2 worm cellular contexts compared by ENCODE assay signal in the genomic region with DNA sequence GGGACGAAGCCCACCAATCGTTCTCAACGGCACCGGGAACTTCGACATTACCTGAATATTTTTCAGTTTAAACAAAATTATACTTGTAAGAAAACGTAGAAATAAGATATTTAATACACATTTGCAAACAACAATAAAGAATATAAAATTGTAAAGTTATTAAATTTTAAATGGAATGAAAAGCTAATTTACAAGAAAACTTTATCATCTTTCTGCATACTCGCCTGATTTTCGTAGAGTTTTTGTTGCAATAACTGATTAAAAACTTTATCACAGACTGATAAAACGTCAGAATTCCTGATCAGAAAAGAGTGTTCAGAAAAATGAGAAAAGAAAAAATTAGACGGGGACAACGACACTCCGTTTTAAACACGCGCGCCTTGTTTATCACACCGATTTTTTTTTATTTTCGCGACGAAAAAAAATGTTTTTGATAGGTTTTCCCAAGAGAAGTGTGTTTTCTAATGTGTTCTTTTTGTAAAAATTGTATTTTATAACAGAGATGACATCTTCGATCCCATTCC.
A peak's percentile ranks its signal among the peaks of the same experiment; 100 is the strongest.
TF ChIP-seq lines count a peak whose summit lies in the region.

A gene (minus strand): TSS at position 51 of the 524 bp plus-strand sequence.
A gene (plus strand): TSS at position 412 of the 524 bp plus-strand sequence.

TF ChIP-seq in whole organism, L1 larva, 84 proteins besides CTCF, POLR2A, EP300 and RAD21 (continued from another document):
- TF ChIP-seq tbx-2 (tag; optimal IDR thresholded peaks at IDR 0.05; lab: Kevin White, UChicago) (no peak), fkh-4 (tag; optimal IDR thresholded peaks at IDR 0.05; lab: Kevin White, UChicago; ENCODE audit: borderline replicate concordance) (no peak), alr-1 (tag; optimal IDR thresholded peaks at IDR 0.05; lab: Kevin White, UChicago; ENCODE audit: borderline replicate concordance) (no peak), egl-13 (tag; optimal IDR thresholded peaks at IDR 0.05; lab: Kevin White, UChicago) (no peak), isw-1 (GFP tag; IDR thresholded peaks at IDR 0.05; lab: Robert Waterston, UW) (no peak), nhr-85 (tag; lab: Kevin White, UChicago) (no peak), xbp-1 (tag; optimal IDR thresholded peaks at IDR 0.05; lab: Kevin White, UChicago) (no peak), C04F5.9 (tag; optimal IDR thresholded peaks at IDR 0.05; lab: Kevin White, UChicago) (no peak), jun-1 (tag; optimal IDR thresholded peaks at IDR 0.05; lab: Kevin White, UChicago) (no peak), blmp-1 (tag; optimal IDR thresholded peaks at IDR 0.05; lab: Kevin White, UChicago) (no peak), nhr-90 (tag; optimal IDR thresholded peaks at IDR 0.05; lab: Kevin White, UChicago; ENCODE audit: poor library complexity) (no peak), nhr-71 (tag; optimal IDR thresholded peaks at IDR 0.05; lab: Kevin White, UChicago) (peak; percentile 29), sox-4 (tag; optimal IDR thresholded peaks at IDR 0.05; lab: Kevin White, UChicago) (no peak), unc-30 (tag; optimal IDR thresholded peaks at IDR 0.05; lab: Kevin White, UChicago) (no peak), nhr-77 (tag; optimal IDR thresholded peaks at IDR 0.05; lab: Kevin White, UChicago) (no peak), vab-15 (tag; optimal IDR thresholded peaks at IDR 0.05; lab: Kevin White, UChicago) (no peak), mef-2 (tag; optimal IDR thresholded peaks at IDR 0.05; lab: Kevin White, UChicago) (no peak), pqm-1 (tag; optimal IDR thresholded peaks at IDR 0.05; lab: Kevin White, UChicago) (peak; percentile 13), snpc-4 (tag; optimal IDR thresholded peaks at IDR 0.05; lab: Kevin White, UChicago) (no peak), fkh-8 (tag; optimal IDR thresholded peaks at IDR 0.05; lab: Kevin White, UChicago) (no peak), swsn-7 (tag; optimal IDR thresholded peaks at IDR 0.05; lab: Kevin White, UChicago) (no peak), mdl-1 (tag; optimal IDR thresholded peaks at IDR 0.05; lab: Kevin White, UChicago) (no peak), nhr-19 (GFP tag; conservative IDR thresholded peaks at IDR 0.05; lab: Robert Waterston, UW) (no peak), ceh-8 (GFP tag; optimal IDR thresholded peaks at IDR 0.05; lab: Kevin White, UChicago) (no peak), Y116A8C.19 (tag; optimal IDR thresholded peaks at IDR 0.05; lab: Kevin White, UChicago; ENCODE audit: borderline replicate concordance) (no peak), ces-1 (GFP tag; optimal IDR thresholded peaks at IDR 0.05; lab: Kevin White, UChicago) (no peak), pag-3 (tag; optimal IDR thresholded peaks at IDR 0.05; lab: Kevin White, UChicago; ENCODE audit: borderline replicate concordance, insufficient read depth) (no peak), F16B12.6 (tag; optimal IDR thresholded peaks at IDR 0.05; lab: Kevin White, UChicago) (no peak), nhr-20 (tag; optimal IDR thresholded peaks at IDR 0.05; lab: Kevin White, UChicago) (no peak), nhr-76 (tag; optimal IDR thresholded peaks at IDR 0.05; lab: Kevin White, UChicago) (no peak), elt-3 (tag; optimal IDR thresholded peaks at IDR 0.05; lab: Kevin White, UChicago) (peak in 1 of 6 experiments; percentile 9), ama-1 (optimal IDR thresholded peaks at IDR 0.05; lab: Kevin White, UChicago) (peak; percentile 31), efl-3 (GFP tag; optimal IDR thresholded peaks at IDR 0.05; lab: Kevin White, UChicago) (no peak), hpl-2 (GFP tag; optimal IDR thresholded peaks at IDR 0.05; lab: Kevin White, UChicago) (no peak), dpl-1 (GFP tag; optimal IDR thresholded peaks at IDR 0.05; lab: Kevin White, UChicago) (peak in 2 of 3 experiments; percentile 4 to 32), fkh-10 (GFP tag; optimal IDR thresholded peaks at IDR 0.05; lab: Kevin White, UChicago) (no peak), unc-86 (tag; optimal IDR thresholded peaks at IDR 0.05; lab: Kevin White, UChicago) (no peak), ztf-11 (tag; optimal IDR thresholded peaks at IDR 0.05; lab: Kevin White, UChicago) (no peak), snu-23 (GFP tag; optimal IDR thresholded peaks at IDR 0.05; lab: Kevin White, UChicago) (peak; percentile 18), rnt-1 (tag; optimal IDR thresholded peaks at IDR 0.05; lab: Kevin White, UChicago) (no peak), lin-35 (GFP tag; optimal IDR thresholded peaks at IDR 0.05; lab: Kevin White, UChicago) (peak in 1 of 2 experiments; percentile 29), lin-15B (tag; optimal IDR thresholded peaks at IDR 0.05; lab: Kevin White, UChicago) (no peak), lsy-2 (tag; optimal IDR thresholded peaks at IDR 0.05; lab: Kevin White, UChicago) (peak in 1 of 2 experiments; percentile 27), skn-1 (tag; optimal IDR thresholded peaks at IDR 0.05; lab: Kevin White, UChicago) (no peak), pax-3 (tag; optimal IDR thresholded peaks at IDR 0.05; lab: Kevin White, UChicago) (no peak), ceh-88 (GFP tag; IDR thresholded peaks at IDR 0.05; lab: Robert Waterston, UW) (no peak)

TF ChIP-seq in whole organism, L4 larva, 104 proteins besides CTCF, POLR2A, EP300 and RAD21 (continued from another document):
- TF ChIP-seq ceh-82 (tag; optimal IDR thresholded peaks at IDR 0.05; lab: Kevin White, UChicago) (no peak), dve-1 (tag; optimal IDR thresholded peaks at IDR 0.05; lab: Kevin White, UChicago; ENCODE audit: insufficient read depth) (peak; percentile 24), T20F7.1 (GFP tag; optimal IDR thresholded peaks at IDR 0.05; lab: Kevin White, UChicago) (peak; percentile 95), nhr-77 (tag; optimal IDR thresholded peaks at IDR 0.05; lab: Kevin White, UChicago) (no peak), Y48G9A.11 (GFP tag; IDR thresholded peaks at IDR 0.05; lab: Robert Waterston, UW) (no peak), unc-130 (GFP tag; optimal IDR thresholded peaks at IDR 0.05; lab: Kevin White, UChicago) (no peak), zfp-2 (tag; optimal IDR thresholded peaks at IDR 0.05; lab: Kevin White, UChicago) (no peak), mes-2 (tag; optimal IDR thresholded peaks at IDR 0.05; lab: Kevin White, UChicago; ENCODE audit: poor library complexity, severe bottlenecking) (peak; percentile 19), nhr-28 (tag; optimal IDR thresholded peaks at IDR 0.05; lab: Kevin White, UChicago) (peak; percentile 68), lin-13 (GFP tag; optimal IDR thresholded peaks at IDR 0.05; lab: Kevin White, UChicago) (no peak)
